Worm (Caenorhabditis elegans): ENCODE results near the gene lgc-19.

DNA sequence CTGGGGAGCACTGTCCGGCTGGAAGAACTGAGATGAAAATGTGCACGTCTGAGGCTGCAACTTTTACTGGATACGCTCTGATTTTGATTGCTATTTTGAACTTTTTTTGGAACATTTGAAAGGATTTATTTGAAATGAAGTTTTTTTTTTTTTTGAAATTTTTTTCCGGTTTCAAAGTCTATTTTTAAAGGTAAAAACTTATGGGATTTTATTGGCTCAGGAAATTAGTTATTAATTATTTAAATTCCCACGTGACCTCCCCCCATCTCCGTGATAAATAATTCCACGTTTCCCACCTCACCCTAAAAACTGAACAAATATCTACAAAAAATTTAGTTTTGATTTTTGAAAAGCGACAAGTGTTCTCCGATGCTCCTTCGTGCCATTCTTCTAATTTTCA, 1.8 kb upstream of the lgc-19 start, which contains the start of gene Y105C5B.18:
- TF ChIP-seq nhr-48 (tag; optimal IDR thresholded peaks at IDR 0.05): no peak
- TF ChIP-seq fkh-10 (GFP tag; optimal IDR thresholded peaks at IDR 0.05): no peak
- no peak for TF ChIP-seq arid-1 (GFP tag; conservative IDR thresholded peaks at IDR 0.05)
- TF ChIP-seq zag-1 (tag; optimal IDR thresholded peaks at IDR 0.05): no peak

Measured in whole organism, L4 larva.